Fruit fly (Drosophila melanogaster): Measurements from ENCODE around the gene loh.
A peak's percentile ranks its signal among the peaks of the same experiment; 100 is the strongest.

loh gene

DNA sequence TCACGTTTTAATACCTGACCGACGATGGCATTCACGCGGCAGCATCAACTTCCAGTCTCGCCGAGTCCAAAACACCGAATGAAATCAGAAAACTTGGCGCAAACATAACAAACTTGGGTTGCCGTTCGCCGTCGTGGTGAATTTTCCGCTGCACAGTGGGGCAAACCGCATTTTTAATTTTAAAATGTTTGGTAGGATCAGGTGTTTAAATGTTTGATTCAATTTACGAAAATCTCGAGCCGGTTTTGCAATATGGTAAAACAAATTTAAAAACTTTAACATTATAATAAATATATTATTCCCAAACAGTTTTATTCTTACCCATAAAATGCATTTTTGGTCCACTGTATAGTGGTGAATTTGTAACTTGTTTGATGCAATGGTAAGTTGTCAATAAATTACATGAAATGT lies 31.9 kb downstream of the loh start, which contains the start of gene RluA-1 (continued):
- TF ChIP-seq Vsx1 (GFP tag; optimal IDR thresholded peaks at IDR 0.05) (peak; percentile 98), GATAe (GFP tag; conservative IDR thresholded peaks at IDR 0.05) (peak; percentile 96), hth (optimal IDR thresholded peaks at IDR 0.05) (no peak), HmgD (GFP tag; optimal IDR thresholded peaks at IDR 0.05) (peak; percentile 53), slou (GFP tag; optimal IDR thresholded peaks at IDR 0.05) (peak; percentile 95), trh (GFP tag; optimal IDR thresholded peaks at IDR 0.05) (peak; percentile 98), CG34422 (GFP tag; IDR thresholded peaks at IDR 0.05) (peak; percentile 100), CG11695 (GFP tag; IDR thresholded peaks at IDR 0.05) (peak; percentile 99), usp (GFP tag; optimal IDR thresholded peaks at IDR 0.05) (no peak), p53 (GFP tag; optimal IDR thresholded peaks at IDR 0.05) (peak; percentile 64), slbo (GFP tag; IDR thresholded peaks at IDR 0.05) (peak; percentile 99), Sin3A (optimal IDR thresholded peaks at IDR 0.05) (no peak), Dref (GFP tag; IDR thresholded peaks at IDR 0.05) (peak; percentile 44), ci (GFP tag; IDR thresholded peaks at IDR 0.05) (peak; percentile 100), CG17568 (GFP tag; optimal IDR thresholded peaks at IDR 0.05) (peak; percentile 99), CG11504 (tag; optimal IDR thresholded peaks at IDR 0.05) (peak; percentile 96), so (GFP tag; IDR thresholded peaks at IDR 0.05) (peak; percentile 97), ttk (GFP tag; IDR thresholded peaks at IDR 0.05) (peak; percentile 99), CG17612 (GFP tag; IDR thresholded peaks at IDR 0.05) (peak; percentile 99), sd (tag; optimal IDR thresholded peaks at IDR 0.05) (peak; percentile 97), CG11696 (GFP tag; IDR thresholded peaks at IDR 0.05) (peak; percentile 98), Bteb2 (GFP tag; optimal IDR thresholded peaks at IDR 0.05) (peak; percentile 96), CG16815 (GFP tag; optimal IDR thresholded peaks at IDR 0.05) (peak; percentile 98), CG12236 (GFP tag; optimal IDR thresholded peaks at IDR 0.05) (peak; percentile 86), CG3726 (GFP tag; IDR thresholded peaks at IDR 0.05) (peak; percentile 97), CG2199 (GFP tag; IDR thresholded peaks at IDR 0.05) (peak; percentile 100), cwo (GFP tag; optimal IDR thresholded peaks at IDR 0.05) (peak; percentile 98), CG17829 (tag; optimal IDR thresholded peaks at IDR 0.05) (peak; percentile 100), CG1602 (GFP tag; optimal IDR thresholded peaks at IDR 0.05) (peak; percentile 99), wdn (GFP tag; IDR thresholded peaks at IDR 0.05) (peak; percentile 99), CrebB (tag; optimal IDR thresholded peaks at IDR 0.05) (peak; percentile 99), Ravus (GFP tag; IDR thresholded peaks at IDR 0.05) (peak; percentile 97), br (optimal IDR thresholded peaks at IDR 0.05) (no peak), stwl (tag; optimal IDR thresholded peaks at IDR 0.05) (peak; percentile 98), danr (GFP tag; IDR thresholded peaks at IDR 0.05) (peak; percentile 96), mam (GFP tag; optimal IDR thresholded peaks at IDR 0.05) (peak; percentile 61), HmgZ (tag; optimal IDR thresholded peaks at IDR 0.05) (peak; percentile 99), ham (GFP tag; IDR thresholded peaks at IDR 0.05) (peak; percentile 96), CG18476 (GFP tag; optimal IDR thresholded peaks at IDR 0.05) (peak; percentile 98), CG4820 (GFP tag; optimal IDR thresholded peaks at IDR 0.05) (peak; percentile 99), org-1 (GFP tag; optimal IDR thresholded peaks at IDR 0.05) (peak; percentile 99), sc (optimal IDR thresholded peaks at IDR 0.05) (no peak), sc (GFP tag; optimal IDR thresholded peaks at IDR 0.05) (peak; percentile 99), ATbp (GFP tag; optimal IDR thresholded peaks at IDR 0.05) (peak; percentile 100), Blimp-1 (GFP tag; optimal IDR thresholded peaks at IDR 0.05) (peak; percentile 99), CG2712 (tag; optimal IDR thresholded peaks at IDR 0.05) (peak; percentile 100), CG42726 (GFP tag; IDR thresholded peaks at IDR 0.05; ENCODE audit: partially characterized antibody) (no peak), CG1832 (GFP tag; optimal IDR thresholded peaks at IDR 0.05) (no peak), CG2678 (tag; optimal IDR thresholded peaks at IDR 0.05) (peak; percentile 100), sug (tag; optimal IDR thresholded peaks at IDR 0.05) (peak; percentile 96), CG32772 (GFP tag; IDR thresholded peaks at IDR 0.05) (peak; percentile 99), fd102C (GFP tag; optimal IDR thresholded peaks at IDR 0.05) (peak; percentile 96), MESR4 (GFP tag; optimal IDR thresholded peaks at IDR 0.05) (peak; percentile 88)
